Worm (Caenorhabditis elegans) whole organism, young adult: ENCODE data around the gene cct-7.

Experiments
- B0035.1 ChIP-seq: sonication (generic microtip); optimal IDR thresholded peaks from 2 replicates; lab custom pipeline; 2016; ENCODE audit warnings: missing genetic modification characterization, mild to moderate bottlenecking, missing compliant biosample characterization, missing genotype, missing genetic modification reagents
- C06A6.2 ChIP-seq: fragments of 200-800 bp; sonication (Bioruptor generic); conservative IDR thresholded peaks from 2 replicates; pipeline ENCODE4 v1.3.6; 2022; ENCODE audit warnings: missing genetic modification characterization, missing compliant biosample characterization
- F10E7.11 ChIP-seq: sonication (generic microtip); optimal IDR thresholded peaks from 2 replicates; lab custom pipeline; 2017; ENCODE audit warnings: mild to moderate bottlenecking, missing genetic modification characterization, moderate library complexity, missing compliant biosample characterization
- F39B2.1 ChIP-seq: fragments of 200-800 bp; sonication (Bioruptor generic); IDR thresholded peaks from 2 replicates; pipeline ENCODE4 v1.3.6; 2022; ENCODE audit warnings: missing genetic modification reagents, missing genetic modification characterization, missing compliant biosample characterization
- F52B5.7 ChIP-seq: sonication (generic microtip); optimal IDR thresholded peaks from 2 replicates; lab custom pipeline; 2016; ENCODE audit warnings: mild to moderate bottlenecking, missing genetic modification characterization, missing compliant biosample characterization
- T26A5.8 ChIP-seq: sonication (generic microtip); optimal IDR thresholded peaks from 2 replicates; lab custom pipeline; 2016; ENCODE audit warnings: missing genetic modification characterization, missing compliant biosample characterization
- Y53F4B.3 ChIP-seq: fragments of 200-800 bp; sonication (Bioruptor generic); IDR thresholded peaks from 2 replicates; pipeline ENCODE4 v1.3.6; 2022; ENCODE audit warnings: missing genetic modification reagents, missing genetic modification characterization, missing compliant biosample characterization
- Y95B8A.8 ChIP-seq: fragments of 200-800 bp; sonication (Bioruptor generic); IDR thresholded peaks from 2 replicates; pipeline ENCODE4 v1.3.6; 2022; ENCODE audit warnings: missing genetic modification reagents, missing genetic modification characterization, missing compliant biosample characterization
- akir-1 ChIP-seq: fragments of 200-800 bp; sonication (Bioruptor generic); optimal IDR thresholded peaks from 2 replicates; lab custom pipeline; 2018; ENCODE audit warnings: mild to moderate bottlenecking, missing genetic modification characterization, moderate library complexity, missing compliant biosample characterization
- aptf-2 ChIP-seq: fragments of 200-800 bp; sonication (Bioruptor generic); conservative IDR thresholded peaks from 2 replicates; pipeline ENCODE4 v1.3.6; 2022; ENCODE audit warnings: missing genetic modification reagents, missing genetic modification characterization, missing compliant biosample characterization
- atf-7 ChIP-seq: sonication (generic microtip); optimal IDR thresholded peaks from 2 replicates; lab custom pipeline; 2017; ENCODE audit warnings: mild to moderate bottlenecking, missing genetic modification characterization, missing compliant biosample characterization
- attf-6 ChIP-seq: fragments of 200-800 bp; sonication (Bioruptor generic); IDR thresholded peaks from 2 replicates; pipeline ENCODE4 v1.3.6; 2022; ENCODE audit warnings: missing genetic modification reagents, missing genetic modification characterization, missing compliant biosample characterization
- bed-2 ChIP-seq: fragments of 200-800 bp; sonication (Bioruptor generic); IDR thresholded peaks from 2 replicates; pipeline ENCODE4 v1.3.6; 2022; ENCODE audit warnings: missing genetic modification reagents, missing genetic modification characterization, missing compliant biosample characterization
- ccch-3 ChIP-seq: fragments of 200-800 bp; sonication (Bioruptor generic); optimal IDR thresholded peaks from 2 replicates; lab custom pipeline; 2018; ENCODE audit warnings: mild to moderate bottlenecking, missing genetic modification characterization, missing compliant biosample characterization
- cebp-2 ChIP-seq: fragments of 200-800 bp; sonication (Bioruptor generic); IDR thresholded peaks from 2 replicates; pipeline ENCODE4 v1.3.6; 2022; ENCODE audit warnings: missing genetic modification characterization, missing compliant biosample characterization
- ceh-27 ChIP-seq: fragments of 200-800 bp; sonication (Bioruptor generic); optimal IDR thresholded peaks from 2 replicates; lab custom pipeline; 2018; ENCODE audit warnings: mild to moderate bottlenecking, missing genetic modification characterization, moderate library complexity, missing compliant biosample characterization
- egrh-3 ChIP-seq: fragments of 200-800 bp; sonication (Bioruptor generic); IDR thresholded peaks from 2 replicates; pipeline ENCODE4 v1.3.6; 2022; ENCODE audit warnings: missing genetic modification reagents, missing genetic modification characterization, missing compliant biosample characterization
- hlh-26 ChIP-seq: fragments of 200-800 bp; sonication (Bioruptor generic); conservative IDR thresholded peaks from 2 replicates; pipeline ENCODE4 v1.3.6; 2022; ENCODE audit warnings: missing genetic modification reagents, missing genetic modification characterization, missing compliant biosample characterization
- hmg-1.2 ChIP-seq: fragments of 200-800 bp; sonication (Bioruptor generic); IDR thresholded peaks from 2 replicates; pipeline ENCODE4 v1.3.6; 2022; ENCODE audit warnings: missing genetic modification reagents, missing genetic modification characterization, missing compliant biosample characterization
- hmg-20 ChIP-seq: fragments of 200-800 bp; sonication (Bioruptor generic); IDR thresholded peaks from 2 replicates; pipeline ENCODE4 v1.3.6; 2022; ENCODE audit warnings: missing genetic modification reagents, missing genetic modification characterization, missing compliant biosample characterization
- lag-1 ChIP-seq: fragments of 200-800 bp; sonication (Bioruptor generic); IDR thresholded peaks from 2 replicates; pipeline ENCODE4 v1.3.6; 2022; ENCODE audit warnings: missing genetic modification reagents, missing genetic modification characterization, missing compliant biosample characterization
- mel-28 ChIP-seq: sonication (generic microtip); optimal IDR thresholded peaks from 2 replicates; lab custom pipeline; 2016; ENCODE audit warnings: borderline replicate concordance, mild to moderate bottlenecking, missing genetic modification characterization, missing compliant biosample characterization
- nfyb-1 ChIP-seq: fragments of 200-800 bp; sonication (Bioruptor generic); IDR thresholded peaks from 2 replicates; pipeline ENCODE4 v1.3.6; 2022; ENCODE audit warnings: missing genetic modification reagents, missing genetic modification characterization, missing compliant biosample characterization
- nhr-179 ChIP-seq: sonication (generic microtip); optimal IDR thresholded peaks from 2 replicates; lab custom pipeline; 2016; ENCODE audit warnings: mild to moderate bottlenecking, missing genetic modification characterization, missing compliant biosample characterization
- nhr-80 ChIP-seq: sonication (generic microtip); optimal IDR thresholded peaks from 2 replicates; lab custom pipeline; 2016; ENCODE audit warnings: missing genetic modification characterization, missing compliant biosample characterization
- rec-8 ChIP-seq, 2 experiments: sonication (generic microtip); optimal IDR thresholded peaks; 2 replicates each; lab custom pipeline; 2016; ENCODE audit warnings: mild to moderate bottlenecking in 2 of 2, missing genetic modification characterization in 2 of 2, missing genetic modification reagents in 2 of 2, missing genotype in 2 of 2, missing biosample characterization in 1 of 2, missing compliant biosample characterization in 1 of 2, moderate library complexity in 1 of 2
- snpc-3.4 ChIP-seq: sonication (generic microtip); optimal IDR thresholded peaks from 2 replicates; lab custom pipeline; 2017; ENCODE audit warnings: missing genetic modification characterization, mild to moderate bottlenecking, missing compliant biosample characterization, antibody characterized with exemption, moderate library complexity, missing genotype, missing genetic modification reagents
- unc-62 ChIP-seq: fragments of 150-350 bp; optimal IDR thresholded peaks from 2 replicates; lab custom pipeline; 2014; ENCODE audit warnings: missing biosample characterization, missing genetic modification reagents, missing genetic modification characterization
- zfh-2 ChIP-seq: fragments of 200-800 bp; sonication (Bioruptor generic); conservative IDR thresholded peaks from 2 replicates; pipeline ENCODE4 v1.3.6; 2022; ENCODE audit warnings: missing genetic modification reagents, missing genetic modification characterization, missing compliant biosample characterization
- ztf-22 ChIP-seq: fragments of 200-800 bp; sonication (Bioruptor generic); optimal IDR thresholded peaks from 2 replicates; lab custom pipeline; 2018; ENCODE audit warnings: mild to moderate bottlenecking, missing genetic modification characterization, moderate library complexity, missing compliant biosample characterization
- ztf-28 ChIP-seq: fragments of 200-800 bp; sonication (Bioruptor generic); IDR thresholded peaks from 2 replicates; pipeline ENCODE4 v1.3.6; 2022; ENCODE audit warnings: missing genetic modification reagents, missing genetic modification characterization, missing compliant biosample characterization
- ztf-6 ChIP-seq: fragments of 200-800 bp; sonication (Bioruptor generic); IDR thresholded peaks from 2 replicates; pipeline ENCODE4 v1.3.6; 2022; ENCODE audit warnings: missing genetic modification reagents, missing genetic modification characterization, missing compliant biosample characterization

The cct-7 gene

ce11 chrV:1841744-1842143 lies 30.3 kb upstream of the cct-7 start, which contains the start of gene T10B5.8:
Gene T10B5.8 (plus strand): TSS chrV:1842044.
- no peak for TF ChIP-seq hlh-26 (GFP tag; lab: Robert Waterston, UW)
- no peak for TF ChIP-seq attf-6 (GFP tag; lab: Robert Waterston, UW)
- no peak for TF ChIP-seq C06A6.2 (GFP tag; lab: Robert Waterston, UW)
- no peak for TF ChIP-seq lag-1 (GFP tag; lab: Robert Waterston, UW)
- TF ChIP-seq T26A5.8 (tag; lab: Kevin White, UChicago): no peak
- no peak for TF ChIP-seq akir-1 (GFP tag; lab: Kevin White, UChicago)
- no peak for TF ChIP-seq ceh-27
- TF ChIP-seq F10E7.11 (tag; lab: Kevin White, UChicago): no peak
- TF ChIP-seq atf-7 (tag; lab: Kevin White, UChicago): no peak

- no peak for TF ChIP-seq egrh-3 (GFP tag; lab: Robert Waterston, UW)
- peak; percentile 46 for TF ChIP-seq nhr-80 (tag; lab: Kevin White, UChicago)
Observed at ce11 chrV:1845977-1846376, 26.1 kb upstream of the cct-7 start, which contains the start of gene T10B5.7. Gene T10B5.7 (plus strand): TSS chrV:1846201.

- TF ChIP-seq Y95B8A.8 (no peak), F52B5.7 (tag; lab: Kevin White, UChicago) (no peak), nfyb-1 (GFP tag; lab: Robert Waterston, UW) (no peak), mel-28 (no peak), ccch-3 (GFP tag; lab: Kevin White, UChicago) (no peak), unc-62 (no peak), snpc-3.4 (tag; lab: Kevin White, UChicago) (no peak), B0035.1 (tag; lab: Kevin White, UChicago) (no peak)
- TF ChIP-seq, all 124 proteins: peak for 0
Observed at ce11 chrV:1848590-1848989, 23.5 kb upstream of the cct-7 start.

ce11 chrV:1849992-1850391 lies 22.1 kb upstream of the cct-7 start:
- TF ChIP-seq bed-2 (0 out of 2 replicates have a peak, but pooled peaks have one; percentile 31), zfh-2 (peak; percentile 94), egrh-3 (GFP tag; lab: Robert Waterston, UW) (peak; percentile 99), cebp-2 (GFP tag; lab: Robert Waterston, UW) (0 out of 2 replicates have a peak, but pooled peaks have one; percentile 46)

ce11 chrV:1855087-1855486 lies 17.0 kb upstream of the cct-7 start:
- peak; percentile 18; the same call in 1 of the 2 replicates for TF ChIP-seq hmg-1.2 (GFP tag; lab: Robert Waterston, UW)
- TF ChIP-seq rec-8 (tag; optimal IDR thresholded peaks at IDR 0.05; lab: Kevin White, UChicago): no peak

ce11 chrV:1856176-1856575 lies 15.9 kb upstream of the cct-7 start, which contains the start of gene T10B5.10:
Gene T10B5.10 (minus strand): TSS chrV:1856276.
- no peak for TF ChIP-seq ztf-28 (GFP tag; lab: Robert Waterston, UW)
- TF ChIP-seq aptf-2 (GFP tag; lab: Robert Waterston, UW): no peak
- TF ChIP-seq ceh-27: no peak
- no peak for TF ChIP-seq Y53F4B.3 (GFP tag; lab: Robert Waterston, UW)
- no peak for TF ChIP-seq ztf-22 (GFP tag; lab: Kevin White, UChicago)
- TF ChIP-seq nhr-179 (tag; lab: Kevin White, UChicago): no peak
- TF ChIP-seq hmg-20: no peak
- no peak for TF ChIP-seq F39B2.1 (GFP tag; lab: Robert Waterston, UW)
- TF ChIP-seq ztf-6 (GFP tag; lab: Robert Waterston, UW): no peak
